Fruit fly (Drosophila melanogaster) ovary, adult (tissue): ENCODE measurements around the gene heca.

Experiments used
- CG17801 ChIP-seq: fragments of 200-800 bp; optimal IDR thresholded peaks from 2 replicates; lab custom pipeline; 2019; ENCODE audit warnings: missing biosample characterization, mild to moderate bottlenecking, missing genetic modification characterization, moderate library complexity; ENCODE audit not compliant: partially characterized antibody

The heca gene

dm6 chr3R:30257588-30257987, 20.1 kb upstream of the heca start:
- no peak for TF ChIP-seq CG17801 (GFP tag; lab: Kevin White, UChicago)

dm6 chr3R:30258298-30258990, 19.3 kb upstream of the heca start:
- no peak for TF ChIP-seq CG17801 (GFP tag; lab: Kevin White, UChicago)

dm6 chr3R:30258991-30259351, 18.8 kb upstream of the heca start:
- no peak for TF ChIP-seq CG17801 (GFP tag; lab: Kevin White, UChicago)

- no peak for TF ChIP-seq CG17801 (GFP tag; lab: Kevin White, UChicago)
Measured at dm6 chr3R:30259561-30259960, 18.2 kb upstream of the heca start.

- TF ChIP-seq CG17801 (GFP tag; lab: Kevin White, UChicago), result no peak
Measured at dm6 chr3R:30261838-30262237, 15.9 kb upstream of the heca start.

- TF ChIP-seq CG17801 (GFP tag; lab: Kevin White, UChicago), result no peak
Measured at dm6 chr3R:30263708-30264107, 14.0 kb upstream of the heca start.

dm6 chr3R:30264671-30265282, 13.0 kb upstream of the heca start:
- TF ChIP-seq CG17801 (GFP tag; lab: Kevin White, UChicago), result no peak

- no peak for TF ChIP-seq CG17801 (GFP tag; lab: Kevin White, UChicago)
Measured at dm6 chr3R:30265420-30265819, 12.3 kb upstream of the heca start.

- TF ChIP-seq CG17801 (GFP tag; lab: Kevin White, UChicago), result no peak
Measured at dm6 chr3R:30268733-30269132, 9.0 kb upstream of the heca start.

- TF ChIP-seq CG17801 (GFP tag; lab: Kevin White, UChicago), result no peak
Measured at dm6 chr3R:30270318-30271119, 7.2 kb upstream of the heca start.

- no peak for TF ChIP-seq CG17801 (GFP tag; lab: Kevin White, UChicago)
Measured at dm6 chr3R:30271120-30271467, 6.6 kb upstream of the heca start.

dm6 chr3R:30272176-30272857, 5.4 kb upstream of the heca start:
- no peak for TF ChIP-seq CG17801 (GFP tag; lab: Kevin White, UChicago)

dm6 chr3R:30272858-30273379, 4.8 kb upstream of the heca start:
- no peak for TF ChIP-seq CG17801 (GFP tag; lab: Kevin White, UChicago)

dm6 chr3R:30273898-30274297, 3.8 kb upstream of the heca start:
- no peak for TF ChIP-seq CG17801 (GFP tag; lab: Kevin White, UChicago)

dm6 chr3R:30275970-30276369, 1.8 kb upstream of the heca start:
- TF ChIP-seq CG17801 (GFP tag; lab: Kevin White, UChicago), result no peak
